Worm (Caenorhabditis elegans) whole organism, L3 larva: ENCODE measurements around the gene ZK666.2.

Experiments used
- ceh-28 ChIP-seq: fragments of 150-350 bp; optimal IDR thresholded peaks from 2 replicates; lab custom pipeline; 2014; ENCODE audit warnings: missing biosample characterization, missing genetic modification reagents, missing genetic modification characterization
- nhr-77 ChIP-seq: fragments of 150-350 bp; optimal IDR thresholded peaks from 2 replicates; lab custom pipeline; 2014; ENCODE audit warnings: missing biosample characterization, missing genetic modification characterization

DNA sequence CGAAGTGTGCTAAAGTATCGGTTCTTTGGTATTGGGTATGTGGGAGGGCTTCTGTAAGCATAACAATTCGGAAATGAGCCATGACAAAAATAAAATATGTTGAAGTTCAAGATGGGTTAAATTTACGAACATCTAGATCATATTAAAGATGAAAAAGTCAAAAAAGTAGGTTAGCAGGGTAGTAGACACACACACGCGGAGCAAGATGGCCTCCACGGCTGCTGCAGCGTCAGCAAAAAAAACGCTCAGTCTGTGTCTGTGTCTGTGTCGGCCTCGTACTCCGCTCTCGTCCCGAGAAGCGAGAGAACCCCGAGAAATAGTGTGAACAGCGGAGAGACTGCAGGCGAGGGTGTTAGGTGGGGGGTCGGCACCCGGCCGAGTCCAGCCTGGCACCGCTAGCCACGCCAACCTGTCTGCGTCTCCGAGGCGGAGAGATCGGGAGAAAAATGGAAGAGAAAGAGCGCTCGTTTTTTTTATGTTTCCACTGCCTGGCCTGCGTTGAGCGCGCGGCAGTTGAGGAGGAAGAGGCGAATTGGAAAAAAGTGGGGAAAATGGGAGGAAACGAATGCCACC, 30.9 kb upstream of the ZK666.2 start, which contains the start of gene myrf-1:
- TF ChIP-seq nhr-77 (tag; lab: Kevin White, UChicago) (peak; percentile 47), ceh-28 (tag; lab: Kevin White, UChicago) (peak; percentile 84)
